Worm (Caenorhabditis elegans) whole organism, L3 larva: ENCODE measurements around the gene F32D8.12.

Experiments
- aly-2 ChIP-seq: fragments of 150-350 bp; optimal IDR thresholded peaks from 2 replicates; lab custom pipeline; 2014; ENCODE audit warnings: missing biosample characterization, missing genetic modification characterization
- ceh-9 ChIP-seq: sonication (generic microtip); optimal IDR thresholded peaks from 2 replicates; lab custom pipeline; 2018; ENCODE audit warnings: missing biosample characterization, missing genetic modification characterization
- elt-2 ChIP-seq: sonication (generic microtip); optimal IDR thresholded peaks from 2 replicates; lab custom pipeline; 2016; ENCODE audit warnings: missing genetic modification reagents, mild to moderate bottlenecking, missing genetic modification characterization, missing compliant biosample characterization
- eor-1 ChIP-seq, 2 experiments: fragments of 150-350 bp; optimal IDR thresholded peaks; 2 replicates each; lab custom pipeline; 2014 to 2018; ENCODE audit warnings: missing biosample characterization in 2 of 2, missing genetic modification characterization in 2 of 2
- fos-1 ChIP-seq: fragments of 150-350 bp; optimal IDR thresholded peaks from 2 replicates; lab custom pipeline; 2014; ENCODE audit warnings: missing biosample characterization, missing genetic modification characterization
- hmg-11 ChIP-seq: sonication (generic microtip); optimal IDR thresholded peaks from 2 replicates; lab custom pipeline; 2016; ENCODE audit warnings: missing genetic modification characterization, missing compliant biosample characterization
- jun-1 ChIP-seq: fragments of 150-350 bp; optimal IDR thresholded peaks from 2 replicates; lab custom pipeline; 2014; ENCODE audit warnings: missing biosample characterization, missing genetic modification reagents, missing genetic modification characterization
- nhr-11 ChIP-seq: fragments of 150-350 bp; optimal IDR thresholded peaks from 2 replicates; lab custom pipeline; 2014; ENCODE audit warnings: missing biosample characterization, missing genetic modification characterization
- nhr-77 ChIP-seq: fragments of 150-350 bp; optimal IDR thresholded peaks from 2 replicates; lab custom pipeline; 2014; ENCODE audit warnings: missing biosample characterization, missing genetic modification characterization
- pha-4 ChIP-seq: fragments of 150-350 bp; optimal IDR thresholded peaks from 2 replicates; lab custom pipeline; 2014; ENCODE audit warnings: missing biosample characterization, missing genetic modification reagents, missing genetic modification characterization
- pqm-1 ChIP-seq: fragments of 150-350 bp; optimal IDR thresholded peaks from 2 replicates; lab custom pipeline; 2017; ENCODE audit warnings: missing biosample characterization, missing genetic modification characterization, inconsistent platforms
- unc-62 ChIP-seq: fragments of 150-350 bp; sonication (generic microtip); optimal IDR thresholded peaks from 4 replicates; lab custom pipeline; 2014; ENCODE audit warnings: missing biosample characterization, missing genetic modification reagents, missing genetic modification characterization
- ztf-4 ChIP-seq: fragments of 150-350 bp; optimal IDR thresholded peaks from 2 replicates; lab custom pipeline; 2014; ENCODE audit warnings: missing biosample characterization, missing genetic modification characterization

ce11 chrV:10865599-10865998 lies 25.2 kb downstream of the F32D8.12 start, which contains the start of gene saeg-1:
- no peak for TF ChIP-seq pha-4 (tag; lab: Kevin White, UChicago)
- TF ChIP-seq fos-1 = no peak
- no peak for TF ChIP-seq pqm-1 (tag; lab: Kevin White, UChicago)
- TF ChIP-seq eor-1 (tag; optimal IDR thresholded peaks at IDR 0.05; lab: Kevin White, UChicago) = no peak
- TF ChIP-seq aly-2 (tag; lab: Kevin White, UChicago) = no peak
- no peak for TF ChIP-seq ztf-4 (tag; lab: Kevin White, UChicago)
- TF ChIP-seq unc-62 (GFP tag; lab: Kevin White, UChicago) = no peak
- no peak for TF ChIP-seq nhr-11
- no peak for TF ChIP-seq jun-1
- TF ChIP-seq hmg-11 (tag; lab: Kevin White, UChicago) = no peak
- no peak for TF ChIP-seq ceh-9 (tag; lab: Kevin White, UChicago)
- TF ChIP-seq nhr-77 (tag; lab: Kevin White, UChicago) = no peak
- no peak for TF ChIP-seq elt-2 (tag; lab: Kevin White, UChicago)
